Worm (Caenorhabditis elegans): ENCODE data around the gene F18A11.3.

DNA sequence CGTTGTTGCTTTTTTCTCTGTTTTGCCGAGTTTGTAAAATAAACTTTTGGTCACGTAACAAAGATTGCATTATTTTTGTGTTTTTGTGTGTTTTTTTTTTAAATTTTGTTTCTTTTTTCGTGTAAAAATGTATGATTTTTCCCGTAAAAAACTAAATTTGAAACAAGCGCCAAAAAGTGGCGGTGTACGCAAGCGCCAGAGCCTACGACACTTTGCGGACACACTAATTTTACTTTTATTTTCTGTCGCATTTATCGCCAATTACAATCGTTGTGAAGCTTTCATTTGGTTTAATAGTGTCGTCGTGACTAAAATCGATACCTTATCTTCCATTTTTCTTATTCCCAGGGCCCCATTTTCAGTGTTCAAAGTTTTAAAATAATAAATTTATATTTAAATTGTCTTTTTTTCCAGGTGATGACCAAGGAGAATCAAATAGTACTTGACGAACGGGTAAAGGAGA lies 47.1 kb upstream of the F18A11.3 start, which contains the start of the genes Y81G3A.1 and gcn-2:
- TF ChIP-seq elt-3 (tag; optimal IDR thresholded peaks at IDR 0.05) (no peak), ztf-4 (tag; optimal IDR thresholded peaks at IDR 0.05) (no peak), jun-1 (tag; optimal IDR thresholded peaks at IDR 0.05) (no peak), ceh-28 (tag; optimal IDR thresholded peaks at IDR 0.05) (no peak), nhr-28 (tag; optimal IDR thresholded peaks at IDR 0.05) (no peak)
